Worm (Caenorhabditis elegans) whole organism, young adult: ENCODE results near the gene ZC190.7.

Source experiments
- B0019.2 ChIP-seq: fragments of 200-800 bp; sonication (Bioruptor generic); conservative IDR thresholded peaks from 2 replicates; pipeline ENCODE4 v1.3.6; 2022; ENCODE audit warnings: missing genetic modification reagents, missing genetic modification characterization, missing compliant biosample characterization
- F10E7.11 ChIP-seq: sonication (generic microtip); optimal IDR thresholded peaks from 2 replicates; lab custom pipeline; 2017; ENCODE audit warnings: mild to moderate bottlenecking, missing genetic modification characterization, moderate library complexity, missing compliant biosample characterization
- T26A5.8 ChIP-seq: sonication (generic microtip); optimal IDR thresholded peaks from 2 replicates; lab custom pipeline; 2016; ENCODE audit warnings: missing genetic modification characterization, missing compliant biosample characterization
- ceh-40 ChIP-seq: fragments of 200-800 bp; sonication (Bioruptor generic); IDR thresholded peaks from 2 replicates; pipeline ENCODE4 v1.3.6; 2022; ENCODE audit warnings: missing genetic modification characterization, missing compliant biosample characterization
- pha-4 ChIP-seq: fragments of 150-350 bp; sonication (generic microtip); optimal IDR thresholded peaks from 2 replicates; lab custom pipeline; 2014; ENCODE audit warnings: missing biosample characterization, missing genetic modification reagents, missing genetic modification characterization
- tbx-9 ChIP-seq: sonication (generic microtip); optimal IDR thresholded peaks from 2 replicates; lab custom pipeline; 2016; ENCODE audit warnings: borderline replicate concordance, missing genetic modification characterization, inconsistent platforms, missing compliant biosample characterization
- zfh-2 ChIP-seq: fragments of 200-800 bp; sonication (Bioruptor generic); conservative IDR thresholded peaks from 2 replicates; pipeline ENCODE4 v1.3.6; 2022; ENCODE audit warnings: missing genetic modification reagents, missing genetic modification characterization, missing compliant biosample characterization

DNA sequence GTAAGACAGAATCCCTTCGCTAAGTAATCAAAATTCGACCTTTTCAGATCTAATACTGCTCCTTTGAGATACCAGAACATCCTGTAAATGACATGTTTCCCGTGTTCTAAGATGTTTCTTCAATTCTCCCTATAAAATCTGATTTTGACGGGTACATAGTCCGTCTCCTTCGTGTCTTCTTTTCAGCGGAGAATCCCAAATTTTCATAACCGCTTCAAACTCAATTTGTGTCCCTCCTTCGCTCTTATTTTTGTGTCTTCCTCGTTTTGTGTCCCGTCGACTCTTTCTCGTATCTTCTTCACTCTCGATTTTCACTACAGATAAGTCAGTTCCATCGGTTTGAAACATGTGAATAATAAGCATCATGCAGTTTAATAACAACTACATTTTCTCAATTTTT, 29.5 kb upstream of the ZC190.7 start, which contains the start of gene glr-5:
- TF ChIP-seq zfh-2: no peak
- TF ChIP-seq B0019.2 (GFP tag; lab: Robert Waterston, UW): no peak
- TF ChIP-seq pha-4 (tag; lab: Kevin White, UChicago): no peak
- TF ChIP-seq F10E7.11 (tag; lab: Kevin White, UChicago): no peak
- no peak for TF ChIP-seq T26A5.8 (tag; lab: Kevin White, UChicago)
- TF ChIP-seq ceh-40 (GFP tag; lab: Robert Waterston, UW): no peak
- TF ChIP-seq tbx-9 (tag; lab: Kevin White, UChicago): no peak
